Worm (Caenorhabditis elegans) whole organism, L3 larva: ENCODE measurements around the gene mes-2.
A peak's percentile ranks its signal among the peaks of the same experiment; 100 is the strongest.

Source experiments
- R02D3.7 ChIP-seq: fragments of 150-350 bp; optimal IDR thresholded peaks from 2 replicates; lab custom pipeline; 2014; ENCODE audit warnings: missing biosample characterization, missing genetic modification characterization
- ZK546.5 ChIP-seq: sonication (generic microtip); optimal IDR thresholded peaks from 2 replicates; lab custom pipeline; 2017; ENCODE audit warnings: missing biosample characterization, missing genetic modification characterization
- aly-2 ChIP-seq: fragments of 150-350 bp; optimal IDR thresholded peaks from 2 replicates; lab custom pipeline; 2014; ENCODE audit warnings: missing biosample characterization, missing genetic modification characterization
- ama-1 ChIP-seq: fragments of 150-350 bp; optimal IDR thresholded peaks from 2 replicates; lab custom pipeline; 2018
- ceh-16 ChIP-seq: sonication (generic microtip); optimal IDR thresholded peaks from 2 replicates; lab custom pipeline; 2017; ENCODE audit warnings: missing biosample characterization, missing genetic modification characterization
- ceh-28 ChIP-seq: fragments of 150-350 bp; optimal IDR thresholded peaks from 2 replicates; lab custom pipeline; 2014; ENCODE audit warnings: missing biosample characterization, missing genetic modification reagents, missing genetic modification characterization
- daf-12 ChIP-seq: fragments of 150-350 bp; optimal IDR thresholded peaks from 2 replicates; lab custom pipeline; 2014; ENCODE audit warnings: missing biosample characterization, missing genetic modification reagents, missing genetic modification characterization
- egl-27 ChIP-seq: sonication (generic microtip); optimal IDR thresholded peaks from 4 replicates; lab custom pipeline; 2017; ENCODE audit warnings: missing biosample characterization, missing genetic modification reagents, missing genetic modification characterization
- egl-5 ChIP-seq: fragments of 150-350 bp; optimal IDR thresholded peaks from 2 replicates; lab custom pipeline; 2017; ENCODE audit warnings: missing biosample characterization, missing genetic modification reagents, missing genetic modification characterization, inconsistent platforms
- elt-1 ChIP-seq: fragments of 150-350 bp; optimal IDR thresholded peaks from 2 replicates; lab custom pipeline; 2014; ENCODE audit warnings: missing biosample characterization, missing genetic modification characterization
- elt-2 ChIP-seq: sonication (generic microtip); optimal IDR thresholded peaks from 2 replicates; lab custom pipeline; 2016; ENCODE audit warnings: missing genetic modification reagents, mild to moderate bottlenecking, missing genetic modification characterization, missing compliant biosample characterization
- elt-3 ChIP-seq, 3 experiments: fragments of 150-350 bp in 1 of 3; sonication (generic microtip) in 2 of 3; optimal IDR thresholded peaks; 2 replicates in 2 of 3; 4 replicates in 1 of 3; lab custom pipeline; 2014 to 2017; ENCODE audit warnings: missing biosample characterization in 3 of 3, missing genetic modification characterization in 3 of 3
- eor-1 ChIP-seq, 2 experiments: fragments of 150-350 bp; optimal IDR thresholded peaks; 2 replicates each; lab custom pipeline; 2014 to 2018; ENCODE audit warnings: missing biosample characterization in 2 of 2, missing genetic modification characterization in 2 of 2
- fkh-10 ChIP-seq: sonication (generic microtip); optimal IDR thresholded peaks from 2 replicates; lab custom pipeline; 2017; ENCODE audit warnings: missing biosample characterization, missing genetic modification reagents, missing genetic modification characterization
- fkh-2 ChIP-seq: fragments of 150-350 bp; optimal IDR thresholded peaks from 2 replicates; lab custom pipeline; 2014; ENCODE audit warnings: missing biosample characterization, missing genetic modification reagents, missing genetic modification characterization
- fos-1 ChIP-seq: fragments of 150-350 bp; optimal IDR thresholded peaks from 2 replicates; lab custom pipeline; 2014; ENCODE audit warnings: missing biosample characterization, missing genetic modification characterization
- jun-1 ChIP-seq: fragments of 150-350 bp; optimal IDR thresholded peaks from 2 replicates; lab custom pipeline; 2014; ENCODE audit warnings: missing biosample characterization, missing genetic modification reagents, missing genetic modification characterization
- lin-15B ChIP-seq: fragments of 150-350 bp; optimal IDR thresholded peaks from 2 replicates; lab custom pipeline; 2014; ENCODE audit warnings: missing biosample characterization, missing genetic modification characterization
- lin-39 ChIP-seq: fragments of 150-350 bp; optimal IDR thresholded peaks from 2 replicates; lab custom pipeline; 2018; ENCODE audit warnings: missing biosample characterization, missing genetic modification reagents, missing genetic modification characterization
- lsy-12 ChIP-seq: sonication (generic microtip); optimal IDR thresholded peaks from 2 replicates; lab custom pipeline; 2016; ENCODE audit warnings: mild to moderate bottlenecking, missing genetic modification characterization, missing compliant biosample characterization
- mdl-1 ChIP-seq: fragments of 150-350 bp; optimal IDR thresholded peaks from 2 replicates; lab custom pipeline; 2014; ENCODE audit warnings: missing biosample characterization, missing genetic modification characterization
- mml-1 ChIP-seq: fragments of 150-350 bp; sonication (generic microtip); optimal IDR thresholded peaks from 3 replicates; lab custom pipeline; 2014; ENCODE audit warnings: missing biosample characterization, missing genetic modification characterization
- nfya-1 ChIP-seq: sonication (generic microtip); optimal IDR thresholded peaks from 2 replicates; lab custom pipeline; 2017; ENCODE audit warnings: missing genetic modification characterization, mild to moderate bottlenecking, missing compliant biosample characterization, antibody characterized with exemption, moderate library complexity; ENCODE audit not compliant: insufficient read depth
- nhr-11 ChIP-seq: fragments of 150-350 bp; optimal IDR thresholded peaks from 2 replicates; lab custom pipeline; 2014; ENCODE audit warnings: missing biosample characterization, missing genetic modification characterization
- nhr-12 ChIP-seq: fragments of 150-350 bp; optimal IDR thresholded peaks from 2 replicates; lab custom pipeline; 2014; ENCODE audit warnings: missing biosample characterization, missing genetic modification characterization
- nhr-23 ChIP-seq: fragments of 150-350 bp; optimal IDR thresholded peaks from 2 replicates; lab custom pipeline; 2014; ENCODE audit warnings: missing biosample characterization, missing genetic modification reagents, missing genetic modification characterization
- nhr-237 ChIP-seq: fragments of 150-350 bp; optimal IDR thresholded peaks from 2 replicates; lab custom pipeline; 2014; ENCODE audit warnings: missing biosample characterization, missing genetic modification characterization
- nhr-25 ChIP-seq: sonication (generic microtip); optimal IDR thresholded peaks from 2 replicates; lab custom pipeline; 2017; ENCODE audit warnings: missing biosample characterization, missing genetic modification characterization
- nhr-28 ChIP-seq: fragments of 150-350 bp; optimal IDR thresholded peaks from 2 replicates; lab custom pipeline; 2014; ENCODE audit warnings: missing biosample characterization, missing genetic modification characterization
- nhr-43 ChIP-seq: sonication (generic microtip); optimal IDR thresholded peaks from 2 replicates; lab custom pipeline; 2016; ENCODE audit warnings: mild to moderate bottlenecking, missing genetic modification characterization, missing compliant biosample characterization; ENCODE audit not compliant: poor library complexity, severe bottlenecking
- nhr-67 ChIP-seq: fragments of 150-350 bp; optimal IDR thresholded peaks from 2 replicates; lab custom pipeline; 2014; ENCODE audit warnings: missing biosample characterization, missing genetic modification characterization
- nhr-76 ChIP-seq: fragments of 150-350 bp; sonication (generic microtip); optimal IDR thresholded peaks from 5 replicates; lab custom pipeline; 2014; ENCODE audit warnings: missing biosample characterization, missing genetic modification characterization
- nhr-77 ChIP-seq: fragments of 150-350 bp; optimal IDR thresholded peaks from 2 replicates; lab custom pipeline; 2014; ENCODE audit warnings: missing biosample characterization, missing genetic modification characterization
- pha-4 ChIP-seq: fragments of 150-350 bp; optimal IDR thresholded peaks from 2 replicates; lab custom pipeline; 2014; ENCODE audit warnings: missing biosample characterization, missing genetic modification reagents, missing genetic modification characterization
- pqm-1 ChIP-seq: fragments of 150-350 bp; optimal IDR thresholded peaks from 2 replicates; lab custom pipeline; 2017; ENCODE audit warnings: missing biosample characterization, missing genetic modification characterization, inconsistent platforms
- sea-2 ChIP-seq: fragments of 150-350 bp; sonication (generic microtip); optimal IDR thresholded peaks from 4 replicates; lab custom pipeline; 2014; ENCODE audit warnings: missing biosample characterization, missing genetic modification reagents, missing genetic modification characterization
- skn-1 ChIP-seq: fragments of 150-350 bp; optimal IDR thresholded peaks from 2 replicates; lab custom pipeline; 2014; ENCODE audit warnings: missing biosample characterization, missing genetic modification characterization
- snpc-4 ChIP-seq: fragments of 150-350 bp; optimal IDR thresholded peaks from 2 replicates; lab custom pipeline; 2014; ENCODE audit warnings: missing biosample characterization, missing genetic modification characterization
- tbx-2 ChIP-seq: sonication (generic microtip); optimal IDR thresholded peaks from 2 replicates; lab custom pipeline; 2016; ENCODE audit warnings: mild to moderate bottlenecking, missing genetic modification characterization, missing compliant biosample characterization
- unc-39 ChIP-seq: sonication (generic microtip); optimal IDR thresholded peaks from 4 replicates; lab custom pipeline; 2017; ENCODE audit warnings: missing biosample characterization, missing genetic modification characterization
- zag-1 ChIP-seq: fragments of 150-350 bp; optimal IDR thresholded peaks from 2 replicates; lab custom pipeline; 2014; ENCODE audit warnings: missing biosample characterization, missing genetic modification characterization
- ztf-11 ChIP-seq: fragments of 150-350 bp; optimal IDR thresholded peaks from 2 replicates; lab custom pipeline; 2014; ENCODE audit warnings: missing biosample characterization, missing genetic modification characterization
- ztf-4 ChIP-seq: fragments of 150-350 bp; optimal IDR thresholded peaks from 2 replicates; lab custom pipeline; 2014; ENCODE audit warnings: missing biosample characterization, missing genetic modification characterization

Gene mes-2

ce11 chrII:14404741-14405488 is 21.1 kb downstream of the mes-2 start (continued):
- TF ChIP-seq nhr-76 (no peak), pqm-1 (peak; percentile 44), ZK546.5 (no peak), aly-2 (no peak), fos-1 (tag; lab: Kevin White, UChicago) (peak; percentile 61), snpc-4 (tag; lab: Kevin White, UChicago) (peak; percentile 40), elt-3 (tag; optimal IDR thresholded peaks at IDR 0.05; lab: Kevin White, UChicago) (no peak), nhr-237 (tag; lab: Kevin White, UChicago) (no peak), ztf-4 (tag; lab: Kevin White, UChicago) (peak; percentile 88), eor-1 (tag; optimal IDR thresholded peaks at IDR 0.05; lab: Kevin White, UChicago) (peak in 1 of 2 experiments; percentile 29), zag-1 (no peak), nhr-12 (tag; lab: Kevin White, UChicago) (no peak), lsy-12 (tag; lab: Kevin White, UChicago) (peak; percentile 90), skn-1 (tag; lab: Kevin White, UChicago) (no peak)

ce11 chrII:14405489-14406059 is 21.8 kb downstream of the mes-2 start:
- TF ChIP-seq lin-39: no peak
- TF ChIP-seq jun-1 (tag; lab: Kevin White, UChicago): no peak
- peak; percentile 99 for TF ChIP-seq ama-1 (lab: Kevin White, UChicago)
- TF ChIP-seq elt-1 (tag; lab: Kevin White, UChicago): no peak
- TF ChIP-seq elt-3 (tag; optimal IDR thresholded peaks at IDR 0.05; lab: Kevin White, UChicago): no peak
- no peak for TF ChIP-seq lin-15B (tag; lab: Kevin White, UChicago)
- peak; percentile 50 for TF ChIP-seq nhr-43 (tag; lab: Kevin White, UChicago)
- TF ChIP-seq, all 47 proteins: peak for 2

ce11 chrII:14406117-14406935 is 22.6 kb downstream of the mes-2 start:
- TF ChIP-seq elt-1 (tag; lab: Kevin White, UChicago): no peak
- no peak for TF ChIP-seq sea-2 (GFP tag; lab: Kevin White, UChicago)
- peak; percentile 91 for TF ChIP-seq ama-1 (lab: Kevin White, UChicago)
- no peak for TF ChIP-seq nhr-67
- no peak for TF ChIP-seq nhr-237 (tag; lab: Kevin White, UChicago)
- no peak for TF ChIP-seq ceh-28 (tag; lab: Kevin White, UChicago)
- TF ChIP-seq mdl-1 (tag; lab: Kevin White, UChicago): no peak
- no peak for TF ChIP-seq daf-12 (tag; lab: Kevin White, UChicago)
- no peak for TF ChIP-seq nhr-77 (tag; lab: Kevin White, UChicago)
- no peak for TF ChIP-seq snpc-4 (tag; lab: Kevin White, UChicago)
- TF ChIP-seq nhr-76: no peak
- TF ChIP-seq lin-39: no peak
- TF ChIP-seq fos-1 (tag; lab: Kevin White, UChicago): no peak
- no peak for TF ChIP-seq ceh-16 (tag; lab: Kevin White, UChicago)
- TF ChIP-seq egl-27 (tag; lab: Kevin White, UChicago): no peak
- TF ChIP-seq unc-39 (tag; lab: Kevin White, UChicago): no peak
- peak; percentile 47 for TF ChIP-seq nhr-25
- TF ChIP-seq R02D3.7 (tag; lab: Kevin White, UChicago): no peak
- no peak for TF ChIP-seq nhr-23
- TF ChIP-seq nhr-43 (tag; lab: Kevin White, UChicago): peak; percentile 17
- TF ChIP-seq fkh-10: no peak
- TF ChIP-seq eor-1 (tag; optimal IDR thresholded peaks at IDR 0.05; lab: Kevin White, UChicago): no peak
- TF ChIP-seq pha-4 (tag; lab: Kevin White, UChicago): no peak
- TF ChIP-seq ZK546.5: no peak
- no peak for TF ChIP-seq fkh-2 (tag; lab: Kevin White, UChicago)
- TF ChIP-seq nhr-28 (tag; lab: Kevin White, UChicago): no peak
- TF ChIP-seq ztf-4 (tag; lab: Kevin White, UChicago): no peak
- peak; percentile 1 for TF ChIP-seq tbx-2 (tag; lab: Kevin White, UChicago)
- no peak for TF ChIP-seq mml-1
- TF ChIP-seq ztf-11 (tag; lab: Kevin White, UChicago): no peak
- TF ChIP-seq jun-1 (tag; lab: Kevin White, UChicago): no peak
- TF ChIP-seq elt-3 (tag; optimal IDR thresholded peaks at IDR 0.05; lab: Kevin White, UChicago): peak in 1 of 3 experiments; percentile 15
- TF ChIP-seq nfya-1: peak; percentile 42
- TF ChIP-seq pqm-1: no peak
- peak; percentile 0 for TF ChIP-seq egl-5
- no peak for TF ChIP-seq aly-2
- no peak for TF ChIP-seq elt-2 (tag; lab: Kevin White, UChicago)
- TF ChIP-seq nhr-12 (tag; lab: Kevin White, UChicago): no peak
- no peak for TF ChIP-seq zag-1
- TF ChIP-seq nhr-11 (tag; lab: Kevin White, UChicago): no peak
- no peak for TF ChIP-seq skn-1 (tag; lab: Kevin White, UChicago)
- no peak for TF ChIP-seq lin-15B (tag; lab: Kevin White, UChicago)
